Worm (Caenorhabditis elegans) whole organism, young adult: ENCODE measurements around the gene Y56A3A.41.
A peak's percentile ranks its signal among the peaks of the same experiment; 100 is the strongest.

ENCODE experiments used
- B0019.2 ChIP-seq: fragments of 200-800 bp; sonication (Bioruptor generic); conservative IDR thresholded peaks from 2 replicates; pipeline ENCODE4 v1.3.6; 2022; ENCODE audit warnings: missing genetic modification reagents, missing genetic modification characterization, missing compliant biosample characterization
- F10E7.11 ChIP-seq: sonication (generic microtip); optimal IDR thresholded peaks from 2 replicates; lab custom pipeline; 2017; ENCODE audit warnings: mild to moderate bottlenecking, missing genetic modification characterization, moderate library complexity, missing compliant biosample characterization
- F39B2.1 ChIP-seq: fragments of 200-800 bp; sonication (Bioruptor generic); IDR thresholded peaks from 2 replicates; pipeline ENCODE4 v1.3.6; 2022; ENCODE audit warnings: missing genetic modification reagents, missing genetic modification characterization, missing compliant biosample characterization
- F52B5.7 ChIP-seq: sonication (generic microtip); optimal IDR thresholded peaks from 2 replicates; lab custom pipeline; 2016; ENCODE audit warnings: mild to moderate bottlenecking, missing genetic modification characterization, missing compliant biosample characterization
- F57A8.1 ChIP-seq: fragments of 200-800 bp; sonication (Bioruptor generic); optimal IDR thresholded peaks from 2 replicates; lab custom pipeline; 2018; ENCODE audit warnings: mild to moderate bottlenecking, missing genetic modification characterization, moderate library complexity, missing compliant biosample characterization
- Y53F4B.3 ChIP-seq: fragments of 200-800 bp; sonication (Bioruptor generic); IDR thresholded peaks from 2 replicates; pipeline ENCODE4 v1.3.6; 2022; ENCODE audit warnings: missing genetic modification reagents, missing genetic modification characterization, missing compliant biosample characterization
- Y56A3A.18 ChIP-seq: fragments of 200-800 bp; sonication (Bioruptor generic); IDR thresholded peaks from 2 replicates; pipeline ENCODE4 v1.3.6; 2022; ENCODE audit warnings: missing genetic modification reagents, missing genetic modification characterization, missing compliant biosample characterization
- Y67H2A.10 ChIP-seq: fragments of 200-800 bp; sonication (Bioruptor generic); conservative IDR thresholded peaks from 2 replicates; pipeline ENCODE4 v1.3.6; 2022; ENCODE audit warnings: missing genetic modification reagents, missing genetic modification characterization, missing compliant biosample characterization
- Y79H2A.3 ChIP-seq: fragments of 200-800 bp; sonication (Bioruptor generic); conservative IDR thresholded peaks from 2 replicates; pipeline ENCODE4 v1.3.6; 2022; ENCODE audit warnings: missing genetic modification reagents, missing genetic modification characterization, missing compliant biosample characterization
- akir-1 ChIP-seq: fragments of 200-800 bp; sonication (Bioruptor generic); optimal IDR thresholded peaks from 2 replicates; lab custom pipeline; 2018; ENCODE audit warnings: mild to moderate bottlenecking, missing genetic modification characterization, moderate library complexity, missing compliant biosample characterization
- ama-1 ChIP-seq, 3 experiments: fragments of 150-350 bp in 1 of 3; sonication (generic microtip) in 2 of 3; optimal IDR thresholded peaks; 2 replicates each; lab custom pipeline; 2014 to 2018; ENCODE audit warnings: missing biosample characterization in 2 of 3, missing genetic modification characterization in 2 of 3, missing genetic modification reagents in 2 of 3
- aptf-2 ChIP-seq: fragments of 200-800 bp; sonication (Bioruptor generic); conservative IDR thresholded peaks from 2 replicates; pipeline ENCODE4 v1.3.6; 2022; ENCODE audit warnings: missing genetic modification reagents, missing genetic modification characterization, missing compliant biosample characterization
- athp-1 ChIP-seq: sonication (generic microtip); optimal IDR thresholded peaks from 2 replicates; lab custom pipeline; 2017; ENCODE audit warnings: mild to moderate bottlenecking, missing genetic modification characterization, missing compliant biosample characterization
- ceh-79 ChIP-seq: sonication (generic microtip); optimal IDR thresholded peaks from 2 replicates; lab custom pipeline; 2017; ENCODE audit warnings: mild to moderate bottlenecking, missing genetic modification characterization, missing compliant biosample characterization
- ceh-91 ChIP-seq: fragments of 200-800 bp; sonication (Bioruptor generic); IDR thresholded peaks from 2 replicates; pipeline ENCODE4 v1.3.6; 2022; ENCODE audit warnings: missing genetic modification reagents, missing genetic modification characterization, missing compliant biosample characterization
- dpff-1 ChIP-seq: sonication (generic microtip); optimal IDR thresholded peaks from 2 replicates; lab custom pipeline; 2017; ENCODE audit warnings: mild to moderate bottlenecking, missing genetic modification characterization, missing compliant biosample characterization
- dpl-1 ChIP-seq: fragments of 150-350 bp; optimal IDR thresholded peaks from 2 replicates; lab custom pipeline; 2014; ENCODE audit warnings: missing biosample characterization, missing genetic modification reagents, missing genetic modification characterization
- efl-1 ChIP-seq: fragments of 150-350 bp; optimal IDR thresholded peaks from 2 replicates; lab custom pipeline; 2014; ENCODE audit warnings: missing biosample characterization, missing genetic modification reagents, missing genetic modification characterization
- egl-18 ChIP-seq: fragments of 200-800 bp; sonication (Bioruptor generic); IDR thresholded peaks from 2 replicates; pipeline ENCODE4 v1.3.6; 2022; ENCODE audit warnings: missing genetic modification reagents, missing genetic modification characterization, missing compliant biosample characterization
- egl-44 ChIP-seq: fragments of 200-800 bp; sonication (Bioruptor generic); IDR thresholded peaks from 2 replicates; pipeline ENCODE4 v1.3.6; 2022; ENCODE audit warnings: missing genetic modification reagents, missing genetic modification characterization, missing compliant biosample characterization
- fkh-3 ChIP-seq: sonication (generic microtip); optimal IDR thresholded peaks from 2 replicates; lab custom pipeline; 2016; ENCODE audit warnings: mild to moderate bottlenecking, missing genetic modification characterization, missing compliant biosample characterization
- hmg-1.2 ChIP-seq: fragments of 200-800 bp; sonication (Bioruptor generic); IDR thresholded peaks from 2 replicates; pipeline ENCODE4 v1.3.6; 2022; ENCODE audit warnings: missing genetic modification reagents, missing genetic modification characterization, missing compliant biosample characterization
- hmg-20 ChIP-seq: fragments of 200-800 bp; sonication (Bioruptor generic); IDR thresholded peaks from 2 replicates; pipeline ENCODE4 v1.3.6; 2022; ENCODE audit warnings: missing genetic modification reagents, missing genetic modification characterization, missing compliant biosample characterization
- hrde-1 ChIP-seq: sonication (generic microtip); optimal IDR thresholded peaks from 2 replicates; lab custom pipeline; 2016; ENCODE audit warnings: missing genetic modification characterization, mild to moderate bottlenecking, missing compliant biosample characterization, moderate library complexity, missing genotype, missing genetic modification reagents, borderline replicate concordance
- lag-1 ChIP-seq: fragments of 200-800 bp; sonication (Bioruptor generic); IDR thresholded peaks from 2 replicates; pipeline ENCODE4 v1.3.6; 2022; ENCODE audit warnings: missing genetic modification reagents, missing genetic modification characterization, missing compliant biosample characterization
- lin-35 ChIP-seq, 3 experiments: fragments of 150-350 bp in 2 of 3; sonication (generic microtip) in 1 of 3; optimal IDR thresholded peaks; 2 replicates each; lab custom pipeline; 2014 to 2018; ENCODE audit warnings: missing biosample characterization in 3 of 3, missing genetic modification characterization in 3 of 3, missing genetic modification reagents in 3 of 3
- lin-54 ChIP-seq: fragments of 200-800 bp; sonication (Bioruptor generic); optimal IDR thresholded peaks from 2 replicates; lab custom pipeline; 2018; ENCODE audit warnings: mild to moderate bottlenecking, missing genetic modification characterization, missing compliant biosample characterization
- lir-1 ChIP-seq: fragments of 200-800 bp; sonication (Bioruptor generic); conservative IDR thresholded peaks from 2 replicates; pipeline ENCODE4 v1.3.6; 2022; ENCODE audit warnings: missing genetic modification reagents, missing genetic modification characterization, missing compliant biosample characterization
- lsl-1 ChIP-seq: fragments of 200-800 bp; sonication (Bioruptor generic); optimal IDR thresholded peaks from 2 replicates; lab custom pipeline; 2018; ENCODE audit warnings: mild to moderate bottlenecking, missing genetic modification characterization, moderate library complexity, missing compliant biosample characterization
- madf-3 ChIP-seq: fragments of 200-800 bp; sonication (Bioruptor generic); IDR thresholded peaks from 2 replicates; pipeline ENCODE4 v1.3.6; 2022; ENCODE audit warnings: missing genetic modification reagents, missing genetic modification characterization, missing compliant biosample characterization
- madf-6 ChIP-seq: fragments of 200-800 bp; sonication (Bioruptor generic); IDR thresholded peaks from 2 replicates; pipeline ENCODE4 v1.3.6; 2022; ENCODE audit warnings: missing genetic modification reagents, missing genetic modification characterization, missing compliant biosample characterization
- madf-8 ChIP-seq: fragments of 200-800 bp; sonication (Bioruptor generic); conservative IDR thresholded peaks from 2 replicates; pipeline ENCODE4 v1.3.6; 2022; ENCODE audit warnings: missing genetic modification reagents, missing genetic modification characterization, missing compliant biosample characterization
- mcd-1 ChIP-seq: fragments of 200-800 bp; sonication (Bioruptor generic); IDR thresholded peaks from 2 replicates; pipeline ENCODE4 v1.3.6; 2022; ENCODE audit warnings: missing genetic modification reagents, missing genetic modification characterization, missing compliant biosample characterization
- mel-28 ChIP-seq: sonication (generic microtip); optimal IDR thresholded peaks from 2 replicates; lab custom pipeline; 2016; ENCODE audit warnings: borderline replicate concordance, mild to moderate bottlenecking, missing genetic modification characterization, missing compliant biosample characterization
- nfya-2 ChIP-seq: fragments of 200-800 bp; sonication (Bioruptor generic); IDR thresholded peaks from 2 replicates; pipeline ENCODE4 v1.3.6; 2022; ENCODE audit warnings: missing genetic modification reagents, missing genetic modification characterization, missing compliant biosample characterization
- nhr-179 ChIP-seq: sonication (generic microtip); optimal IDR thresholded peaks from 2 replicates; lab custom pipeline; 2016; ENCODE audit warnings: mild to moderate bottlenecking, missing genetic modification characterization, missing compliant biosample characterization
- nhr-27 ChIP-seq: fragments of 200-800 bp; sonication (Bioruptor generic); optimal IDR thresholded peaks from 2 replicates; lab custom pipeline; 2018; ENCODE audit warnings: mild to moderate bottlenecking, missing genetic modification characterization, moderate library complexity, missing compliant biosample characterization
- rpc-1 ChIP-seq, 2 experiments: fragments of 150-350 bp in 1 of 2; sonication (generic microtip) in 1 of 2; optimal IDR thresholded peaks; 2 replicates each; lab custom pipeline; 2014 to 2018; ENCODE audit warnings: missing biosample characterization in 1 of 2, missing genetic modification characterization in 1 of 2, missing genetic modification reagents in 1 of 2, missing genotype in 1 of 2
- snpc-1.1 ChIP-seq: sonication (generic microtip); optimal IDR thresholded peaks from 2 replicates; lab custom pipeline; 2017; ENCODE audit warnings: missing genetic modification characterization, mild to moderate bottlenecking, missing compliant biosample characterization, antibody characterized with exemption, moderate library complexity, missing genotype, missing genetic modification reagents; ENCODE audit not compliant: insufficient read depth
- snpc-3.4 ChIP-seq: sonication (generic microtip); optimal IDR thresholded peaks from 2 replicates; lab custom pipeline; 2017; ENCODE audit warnings: missing genetic modification characterization, mild to moderate bottlenecking, missing compliant biosample characterization, antibody characterized with exemption, moderate library complexity, missing genotype, missing genetic modification reagents
- snpc-4 ChIP-seq, 5 experiments: fragments of 150-350 bp in 1 of 5; sonication (generic microtip) in 4 of 5; optimal IDR thresholded peaks; 2 replicates each; lab custom pipeline; 2014 to 2018; ENCODE audit warnings: missing genetic modification characterization in 5 of 5, missing biosample characterization in 3 of 5, antibody characterized with exemption in 2 of 5, mild to moderate bottlenecking in 2 of 5, missing compliant biosample characterization in 2 of 5, missing genotype in 2 of 5, moderate library complexity in 2 of 5, missing genetic modification reagents in 1 of 5
- sptf-2 ChIP-seq: fragments of 200-800 bp; sonication (Bioruptor generic); optimal IDR thresholded peaks from 2 replicates; lab custom pipeline; 2018; ENCODE audit warnings: mild to moderate bottlenecking, missing genetic modification characterization, missing compliant biosample characterization
- xnd-1 ChIP-seq: sonication (generic microtip); optimal IDR thresholded peaks from 2 replicates; lab custom pipeline; 2016; ENCODE audit warnings: missing genotype, missing genetic modification reagents, missing genetic modification characterization, missing compliant biosample characterization
- zim-3 ChIP-seq: sonication (generic microtip); optimal IDR thresholded peaks from 2 replicates; lab custom pipeline; 2017; ENCODE audit warnings: mild to moderate bottlenecking, missing genetic modification characterization, moderate library complexity, missing compliant biosample characterization
- ztf-26 ChIP-seq: sonication (generic microtip); optimal IDR thresholded peaks from 2 replicates; lab custom pipeline; 2017; ENCODE audit warnings: missing genetic modification characterization, missing compliant biosample characterization
- ztf-3 ChIP-seq: fragments of 200-800 bp; sonication (Bioruptor generic); optimal IDR thresholded peaks from 2 replicates; lab custom pipeline; 2018; ENCODE audit warnings: mild to moderate bottlenecking, missing genetic modification characterization, missing compliant biosample characterization

The Y56A3A.41 gene

ce11 chrIII:11869231-11869912 lies 23.5 kb downstream of the Y56A3A.41 start, which contains the start of gene taf-12 (continued):
- TF ChIP-seq nhr-27 (tag; lab: Kevin White, UChicago) (no peak), madf-6 (peak; percentile 97), ceh-91 (GFP tag; lab: Robert Waterston, UW) (peak; percentile 73), hrde-1 (tag; lab: Kevin White, UChicago) (peak; percentile 44), F10E7.11 (tag; lab: Kevin White, UChicago) (no peak), madf-8 (GFP tag; lab: Robert Waterston, UW) (peak; percentile 80), F52B5.7 (tag; lab: Kevin White, UChicago) (no peak), ceh-79 (tag; lab: Kevin White, UChicago) (no peak), snpc-3.4 (tag; lab: Kevin White, UChicago) (peak; percentile 7), ztf-3 (GFP tag; lab: Kevin White, UChicago) (no peak), egl-18 (GFP tag; lab: Robert Waterston, UW) (no peak), snpc-4 (GFP tag; optimal IDR thresholded peaks at IDR 0.05; lab: Kevin White, UChicago) (no peak), snpc-4 (tag; optimal IDR thresholded peaks at IDR 0.05; lab: Kevin White, UChicago) (peak in 2 of 4 experiments; percentile 17 to 36), nhr-179 (tag; lab: Kevin White, UChicago) (no peak), xnd-1 (tag; lab: Kevin White, UChicago) (peak; percentile 100), Y67H2A.10 (no peak), sptf-2 (GFP tag; lab: Kevin White, UChicago) (no peak), lag-1 (GFP tag; lab: Robert Waterston, UW) (no peak), B0019.2 (no peak), F57A8.1 (GFP tag; lab: Kevin White, UChicago) (no peak), fkh-3 (no peak), madf-3 (GFP tag; lab: Robert Waterston, UW) (no peak), zim-3 (no peak), Y56A3A.18 (no peak), hmg-1.2 (GFP tag; lab: Robert Waterston, UW) (0 out of 2 replicates have a peak, but pooled peaks have one; percentile 15), hmg-20 (GFP tag; lab: Robert Waterston, UW) (no peak), egl-44 (GFP tag; lab: Robert Waterston, UW) (no peak), dpff-1 (tag; lab: Kevin White, UChicago) (no peak), Y53F4B.3 (GFP tag; lab: Robert Waterston, UW) (no peak), lin-54 (GFP tag; lab: Kevin White, UChicago) (peak; percentile 61), athp-1 (peak; percentile 65), Y79H2A.3 (GFP tag; lab: Robert Waterston, UW) (no peak), dpl-1 (GFP tag; lab: Kevin White, UChicago) (peak; percentile 13), nfya-2 (GFP tag; lab: Robert Waterston, UW) (0 out of 2 replicates have a peak, but pooled peaks have one; percentile 16), ztf-26 (tag; lab: Kevin White, UChicago) (no peak), ama-1 (optimal IDR thresholded peaks at IDR 0.05; lab: Kevin White, UChicago) (no peak), ama-1 (GFP tag; optimal IDR thresholded peaks at IDR 0.05; lab: Kevin White, UChicago) (no peak), lir-1 (GFP tag; lab: Robert Waterston, UW) (no peak), rpc-1 (optimal IDR thresholded peaks at IDR 0.05; lab: Kevin White, UChicago) (no peak), rpc-1 (tag; optimal IDR thresholded peaks at IDR 0.05; lab: Kevin White, UChicago) (no peak), lin-35 (GFP tag; optimal IDR thresholded peaks at IDR 0.05; lab: Kevin White, UChicago) (peak in 1 of 3 experiments; percentile 14), aptf-2 (GFP tag; lab: Robert Waterston, UW) (no peak), efl-1 (GFP tag; lab: Kevin White, UChicago) (peak; percentile 36), mcd-1 (GFP tag; lab: Robert Waterston, UW) (0 out of 2 replicates have a peak, but pooled peaks have one; percentile 27), snpc-1.1 (no peak), mel-28 (no peak), F39B2.1 (no peak), akir-1 (GFP tag; lab: Kevin White, UChicago) (no peak), lsl-1 (GFP tag; lab: Kevin White, UChicago) (peak; percentile 100)
